Fruit fly (Drosophila melanogaster) whole organism, embryonic: ENCODE measurements around the gene CG1136.
A peak's percentile ranks its signal among the peaks of the same experiment; 100 is the strongest.

Experiments
- Ada2b ChIP-seq: fragments of 200-800 bp; sonication (Bioruptor generic); IDR thresholded peaks from 2 replicates; pipeline ENCODE4 v1.3.6; 2022; ENCODE audit warnings: missing biosample characterization, missing genetic modification characterization
- Aef1 ChIP-seq: fragments of 200-800 bp; sonication (Bioruptor generic); IDR thresholded peaks from 3 replicates; pipeline ENCODE4 v1.3.6; 2022; ENCODE audit warnings: missing biosample characterization, missing genetic modification characterization
- CG10147 ChIP-seq: fragments of 200-800 bp; sonication (Bioruptor generic); optimal IDR thresholded peaks from 2 replicates; lab custom pipeline; 2019; ENCODE audit warnings: missing biosample characterization, mild to moderate bottlenecking, missing genetic modification characterization, moderate library complexity
- CG10209 ChIP-seq: fragments of 200-800 bp; sonication (Bioruptor generic); optimal IDR thresholded peaks from 3 replicates; lab custom pipeline; 2017; ENCODE audit warnings: missing biosample characterization, mild to moderate bottlenecking, missing genetic modification characterization, missing genetic modification reagents
- CG12659 ChIP-seq: fragments of 200-800 bp; sonication (Bioruptor generic); optimal IDR thresholded peaks from 3 replicates; lab custom pipeline; 2017; ENCODE audit warnings: mild to moderate bottlenecking, missing biosample characterization, missing genetic modification reagents, missing genetic modification characterization
- CG13894 ChIP-seq: fragments of 200-800 bp; sonication (Bioruptor generic); optimal IDR thresholded peaks from 3 replicates; lab custom pipeline; 2018; ENCODE audit warnings: missing biosample characterization, mild to moderate bottlenecking, missing genetic modification characterization, moderate library complexity
- CG14710 ChIP-seq: fragments of 200-800 bp; sonication (Bioruptor generic); optimal IDR thresholded peaks from 3 replicates; lab custom pipeline; 2019; ENCODE audit warnings: missing biosample characterization, mild to moderate bottlenecking, missing genetic modification characterization, moderate library complexity
- CG17361 ChIP-seq: fragments of 200-800 bp; sonication (Bioruptor generic); IDR thresholded peaks from 3 replicates; pipeline ENCODE4 v1.3.6; 2022; ENCODE audit warnings: missing biosample characterization, missing genetic modification characterization
- CG17829 ChIP-seq: fragments of 200-800 bp; optimal IDR thresholded peaks from 2 replicates; lab custom pipeline; 2019; ENCODE audit warnings: missing biosample characterization, mild to moderate bottlenecking, missing genetic modification characterization, moderate library complexity
- CG18619 ChIP-seq: fragments of 200-800 bp; sonication (Bioruptor generic); optimal IDR thresholded peaks from 3 replicates; lab custom pipeline; 2017; ENCODE audit warnings: missing biosample characterization, mild to moderate bottlenecking, missing genetic modification characterization
- CG2120 ChIP-seq: fragments of 200-800 bp; sonication (Bioruptor generic); optimal IDR thresholded peaks from 3 replicates; lab custom pipeline; 2016; ENCODE audit warnings: missing biosample characterization, missing genetic modification characterization
- CG2678 ChIP-seq: fragments of 200-800 bp; sonication (Bioruptor generic); optimal IDR thresholded peaks from 3 replicates; lab custom pipeline; 2019; ENCODE audit warnings: missing biosample characterization, mild to moderate bottlenecking, missing genetic modification characterization, moderate library complexity
- CG31441 ChIP-seq: fragments of 200-800 bp; sonication (Bioruptor generic); IDR thresholded peaks from 2 replicates; pipeline ENCODE4 v1.3.6; 2022; ENCODE audit warnings: missing biosample characterization, missing genetic modification characterization
- CG3407 ChIP-seq: fragments of 200-800 bp; sonication (Bioruptor generic); optimal IDR thresholded peaks from 2 replicates; lab custom pipeline; 2018; ENCODE audit warnings: missing biosample characterization, mild to moderate bottlenecking, missing genetic modification characterization
- CG4730 ChIP-seq: fragments of 200-800 bp; sonication (Bioruptor generic); IDR thresholded peaks from 2 replicates; pipeline ENCODE4 v1.3.6; 2022; ENCODE audit warnings: missing biosample characterization, missing genetic modification characterization
- CG6791 ChIP-seq: fragments of 200-800 bp; sonication (Bioruptor generic); IDR thresholded peaks from 3 replicates; pipeline ENCODE4 v1.3.6; 2022; ENCODE audit warnings: missing biosample characterization, missing genetic modification characterization; ENCODE audit not compliant: partially characterized antibody
- CG7556 ChIP-seq: fragments of 200-800 bp; sonication (Bioruptor generic); optimal IDR thresholded peaks from 2 replicates; lab custom pipeline; 2017; ENCODE audit warnings: missing biosample characterization, mild to moderate bottlenecking, missing genetic modification characterization
- CG7928 ChIP-seq: fragments of 200-800 bp; sonication (Bioruptor generic); optimal IDR thresholded peaks from 2 replicates; lab custom pipeline; 2017; ENCODE audit warnings: missing biosample characterization, mild to moderate bottlenecking, missing genetic modification characterization
- CG9437 ChIP-seq: fragments of 200-800 bp; sonication (Bioruptor generic); optimal IDR thresholded peaks from 2 replicates; lab custom pipeline; 2018; ENCODE audit warnings: missing biosample characterization, mild to moderate bottlenecking, missing genetic modification characterization
- CG9727 ChIP-seq: fragments of 200-800 bp; sonication (Bioruptor generic); optimal IDR thresholded peaks from 3 replicates; lab custom pipeline; 2017; ENCODE audit warnings: missing biosample characterization, mild to moderate bottlenecking, missing genetic modification characterization
- Ets65A ChIP-seq: fragments of 200-800 bp; sonication (Bioruptor generic); peaks from one replicate; lab custom pipeline; 2016; ENCODE audit warnings: missing biosample characterization, missing genetic modification characterization
- Gug ChIP-seq: fragments of 200-800 bp; sonication (Bioruptor generic); IDR thresholded peaks from 4 replicates; pipeline ENCODE4 v1.3.6; 2022; ENCODE audit warnings: missing biosample characterization, missing genetic modification characterization
- HLH3B ChIP-seq: fragments of 200-800 bp; sonication (Bioruptor generic); IDR thresholded peaks from 2 replicates; pipeline ENCODE4 v1.3.6; 2022; ENCODE audit warnings: missing biosample characterization, missing genetic modification characterization
- Hmr ChIP-seq: fragments of 200-800 bp; sonication (Bioruptor generic); optimal IDR thresholded peaks from 3 replicates; lab custom pipeline; 2017; ENCODE audit warnings: mild to moderate bottlenecking, missing biosample characterization, missing genetic modification reagents, missing genetic modification characterization
- Kr ChIP-seq: fragments of 200-800 bp; sonication (Bioruptor generic); optimal IDR thresholded peaks from 2 replicates; lab custom pipeline; 2017; ENCODE audit warnings: missing biosample characterization, mild to moderate bottlenecking, missing genetic modification characterization
- MBD-R2 ChIP-seq: fragments of 200-800 bp; sonication (Bioruptor generic); IDR thresholded peaks from 2 replicates; pipeline ENCODE4 v1.3.6; 2022; ENCODE audit warnings: missing biosample characterization, missing genetic modification characterization
- Meics ChIP-seq: fragments of 200-800 bp; sonication (Bioruptor generic); optimal IDR thresholded peaks from 2 replicates; lab custom pipeline; 2017; ENCODE audit warnings: missing biosample characterization, mild to moderate bottlenecking, missing genetic modification characterization
- Mrtf ChIP-seq: fragments of 200-800 bp; sonication (Bioruptor generic); IDR thresholded peaks from 3 replicates; pipeline ENCODE4 v1.3.6; 2022; ENCODE audit warnings: missing biosample characterization, missing genetic modification characterization
- Nf-YA ChIP-seq: fragments of 200-800 bp; sonication (Bioruptor generic); IDR thresholded peaks from 2 replicates; pipeline ENCODE4 v1.3.6; 2022; ENCODE audit warnings: missing biosample characterization, missing genetic modification characterization
- Opbp ChIP-seq: fragments of 200-800 bp; sonication (Bioruptor generic); IDR thresholded peaks from 3 replicates; pipeline ENCODE4 v1.3.6; 2022; ENCODE audit warnings: missing biosample characterization, missing genetic modification characterization; ENCODE audit not compliant: partially characterized antibody
- Six4 ChIP-seq: fragments of 200-800 bp; sonication (Bioruptor generic); optimal IDR thresholded peaks from 2 replicates; lab custom pipeline; 2016; ENCODE audit warnings: missing biosample characterization, missing genetic modification characterization
- TFAM ChIP-seq: fragments of 200-800 bp; sonication (Bioruptor generic); optimal IDR thresholded peaks from 2 replicates; lab custom pipeline; 2017; ENCODE audit warnings: missing biosample characterization, missing genetic modification characterization, inconsistent platforms
- Xbp1 ChIP-seq: fragments of 200-800 bp; sonication (Bioruptor generic); optimal IDR thresholded peaks from 3 replicates; lab custom pipeline; 2016; ENCODE audit warnings: missing biosample characterization, mild to moderate bottlenecking, missing genetic modification characterization
- Xrp1 ChIP-seq: fragments of 200-800 bp; sonication (Bioruptor generic); IDR thresholded peaks from 2 replicates; pipeline ENCODE4 v1.3.6; 2022; ENCODE audit warnings: missing biosample characterization, missing genetic modification characterization
- crp ChIP-seq, 2 experiments: fragments of 200-800 bp; sonication (Bioruptor generic); optimal IDR thresholded peaks; 2 replicates in 1 of 2; 3 replicates in 1 of 2; lab custom pipeline; 2017; ENCODE audit warnings: missing biosample characterization in 2 of 2, missing genetic modification characterization in 2 of 2, mild to moderate bottlenecking in 1 of 2, moderate library complexity in 1 of 2
- gfzf ChIP-seq: fragments of 200-800 bp; sonication (Bioruptor generic); optimal IDR thresholded peaks from 2 replicates; lab custom pipeline; 2016; ENCODE audit warnings: missing biosample characterization, mild to moderate bottlenecking, missing genetic modification characterization, moderate library complexity
- grau ChIP-seq: fragments of 200-800 bp; optimal IDR thresholded peaks from 3 replicates; lab custom pipeline; 2019; ENCODE audit warnings: missing biosample characterization, mild to moderate bottlenecking, missing genetic modification characterization, moderate library complexity
- gsb ChIP-seq: fragments of 200-800 bp; sonication (Bioruptor generic); IDR thresholded peaks from 2 replicates; pipeline ENCODE4 v1.3.6; 2022; ENCODE audit warnings: missing biosample characterization, missing genetic modification characterization
- inv ChIP-seq: fragments of 200-800 bp; sonication (Bioruptor generic); IDR thresholded peaks from 2 replicates; pipeline ENCODE4 v1.3.6; 2022; ENCODE audit warnings: missing biosample characterization, missing genetic modification characterization; ENCODE audit not compliant: partially characterized antibody
- jing ChIP-seq: fragments of 200-800 bp; sonication (Bioruptor generic); optimal IDR thresholded peaks from 2 replicates; lab custom pipeline; 2018; ENCODE audit warnings: missing biosample characterization, mild to moderate bottlenecking, missing genetic modification characterization
- lab ChIP-seq: fragments of 200-800 bp; sonication (Bioruptor generic); optimal IDR thresholded peaks from 3 replicates; lab custom pipeline; 2017; ENCODE audit warnings: missing biosample characterization, missing genetic modification characterization, mild to moderate bottlenecking, moderate library complexity, missing genetic modification reagents
- oc ChIP-seq: fragments of 200-800 bp; sonication (Bioruptor generic); optimal IDR thresholded peaks from 2 replicates; lab custom pipeline; 2018; ENCODE audit warnings: missing biosample characterization, mild to moderate bottlenecking, missing genetic modification characterization, moderate library complexity
- odd ChIP-seq: fragments of 200-800 bp; sonication (Bioruptor generic); optimal IDR thresholded peaks from 2 replicates; lab custom pipeline; 2017; ENCODE audit warnings: missing biosample characterization, mild to moderate bottlenecking, missing genetic modification characterization
- otp ChIP-seq: fragments of 200-800 bp; sonication (Bioruptor generic); IDR thresholded peaks from 3 replicates; pipeline ENCODE4, ENCODE4 v1.3.6; 2022; ENCODE audit warnings: missing biosample characterization, missing genetic modification characterization
- prd ChIP-seq, 3 experiments: fragments of >200 bp in 2 of 3; fragments of 200-800 bp in 1 of 3; sonication (Bioruptor generic) in 1 of 3; optimal IDR thresholded peaks in 2 of 3; IDR thresholded peaks in 1 of 3; 2 replicates in 2 of 3; 3 replicates in 1 of 3; pipeline versions ENCODE4 v1.3.6 to Lab custom; 2017 to 2022; ENCODE audit warnings: missing biosample characterization in 1 of 3, missing genetic modification characterization in 1 of 3
- scrt ChIP-seq: fragments of 200-800 bp; sonication (Bioruptor generic); optimal IDR thresholded peaks from 2 replicates; lab custom pipeline; 2018; ENCODE audit warnings: missing biosample characterization, mild to moderate bottlenecking, missing genetic modification characterization, moderate library complexity
- sim ChIP-seq: fragments of 200-800 bp; sonication (Bioruptor generic); IDR thresholded peaks from 2 replicates; pipeline ENCODE4 v1.3.6; 2022; ENCODE audit warnings: missing biosample characterization, missing genetic modification characterization
- tna ChIP-seq: fragments of 200-800 bp; sonication (Bioruptor generic); IDR thresholded peaks from 2 replicates; pipeline ENCODE4 v1.3.6; 2022; ENCODE audit warnings: missing biosample characterization, missing genetic modification characterization; ENCODE audit not compliant: partially characterized antibody
- toy ChIP-seq: fragments of 200-800 bp; sonication (Bioruptor generic); IDR thresholded peaks from 2 replicates; pipeline ENCODE4 v1.3.6; 2022; ENCODE audit warnings: missing biosample characterization, missing genetic modification characterization

Gene CG1136

dm6 chr3L:4003316-4003715 is 43.1 kb upstream of the CG1136 start, which contains the start of gene CG14985 (continued):
- TF ChIP-seq CG6791 (no peak), CG17829 (tag; lab: Kevin White, UChicago) (no peak), HLH3B (no peak), MBD-R2 (GFP tag; lab: Robert Waterston, UW) (peak; percentile 55), CG3407 (GFP tag; lab: Kevin White, UChicago) (no peak), inv (GFP tag; lab: Robert Waterston, UW) (no peak), CG4730 (GFP tag; lab: Robert Waterston, UW) (no peak), oc (tag; lab: Kevin White, UChicago) (no peak), crp (GFP tag; optimal IDR thresholded peaks at IDR 0.05; lab: Kevin White, UChicago) (peak in 1 of 2 experiments; percentile 85), gfzf (peak; percentile 69), Six4 (GFP tag; lab: Kevin White, UChicago) (no peak), tna (GFP tag; lab: Robert Waterston, UW) (no peak)

dm6 chr3L:4007256-4007655 is 39.1 kb upstream of the CG1136 start:
- TF ChIP-seq CG17361 (0 out of 3 replicates have a peak, but pooled peaks have one; percentile 37), CG7928 (no peak), Ada2b (GFP tag; lab: Robert Waterston, UW) (peak; percentile 13; the same call in 1 of the 2 replicates), CG10209 (GFP tag; lab: Kevin White, UChicago) (peak; percentile 21), Gug (GFP tag; lab: Robert Waterston, UW) (0 out of 4 replicates have a peak, but pooled peaks have one; percentile 12), Nf-YA (no peak), gsb (GFP tag; lab: Robert Waterston, UW) (no peak), CG9437 (no peak), Hmr (GFP tag; lab: Kevin White, UChicago) (peak; percentile 40), sim (GFP tag; lab: Robert Waterston, UW) (no peak), prd (optimal IDR thresholded peaks at IDR 0.05; lab: Kevin White, UChicago) (no peak), prd (GFP tag; IDR thresholded peaks at IDR 0.05; lab: Robert Waterston, UW) (peak; percentile 42; the same call in 1 of the 3 replicates), Ets65A (peak; percentile 71), Xrp1 (0 out of 2 replicates have a peak, but pooled peaks have one; percentile 26), Mrtf (GFP tag; lab: Robert Waterston, UW) (no peak), lab (GFP tag; lab: Kevin White, UChicago) (peak; percentile 1), grau (tag; lab: Kevin White, UChicago) (peak; percentile 38), CG2678 (tag; lab: Kevin White, UChicago) (peak; percentile 22), CG10147 (GFP tag; lab: Kevin White, UChicago) (no peak), CG14710 (no peak), TFAM (no peak), CG13894 (peak; percentile 62), Aef1 (GFP tag; lab: Robert Waterston, UW) (no peak), CG7556 (GFP tag; lab: Kevin White, UChicago) (peak; percentile 39), CG9727 (GFP tag; lab: Kevin White, UChicago) (peak; percentile 3), CG12659 (peak; percentile 5), Kr (GFP tag; lab: Kevin White, UChicago) (no peak), Xbp1 (GFP tag; lab: Kevin White, UChicago) (peak; percentile 5), scrt (GFP tag; lab: Kevin White, UChicago) (peak; percentile 77), jing (GFP tag; lab: Kevin White, UChicago) (no peak), CG31441 (0 out of 2 replicates have a peak, but pooled peaks have one; percentile 19), odd (GFP tag; lab: Kevin White, UChicago) (no peak), Meics (no peak), toy (GFP tag; lab: Robert Waterston, UW) (no peak), CG2120 (GFP tag; lab: Kevin White, UChicago) (peak; percentile 34), CG18619 (GFP tag; lab: Kevin White, UChicago) (peak; percentile 26), otp (GFP tag; lab: Robert Waterston, UW) (no peak), Opbp (GFP tag; lab: Robert Waterston, UW) (no peak)
